Worm (Caenorhabditis elegans): ENCODE results near the gene klp-20.

ce11 chrIII:182080-182479 is 27.7 kb upstream of the klp-20 start, which contains the start of gene F40G9.15:
- TF ChIP-seq lin-15B (tag; optimal IDR thresholded peaks at IDR 0.05), result no peak
- no peak for TF ChIP-seq ets-5 (GFP tag; IDR thresholded peaks at IDR 0.05)
- no peak for TF ChIP-seq Y116A8C.19 (tag; optimal IDR thresholded peaks at IDR 0.05; ENCODE audit: borderline replicate concordance)
- TF ChIP-seq lin-39 (tag; optimal IDR thresholded peaks at IDR 0.05), result no peak
